Worm (Caenorhabditis elegans): ENCODE data around the gene spig-7.

Gene spig-7

ce11 chrV:1467444-1467843 lies 27.1 kb upstream of the spig-7 start, which contains the start of gene gid-8:
gid-8 (plus strand) TSS chrV:1467744.
- TF ChIP-seq unc-62 (GFP tag; optimal IDR thresholded peaks at IDR 0.05 in 1 of 2) (no peak), unc-62 (tag; optimal IDR thresholded peaks at IDR 0.05) (no peak), F10B5.3 (tag; optimal IDR thresholded peaks at IDR 0.05) (no peak), lsy-2 (tag; optimal IDR thresholded peaks at IDR 0.05) (no peak), ceh-32 (tag; optimal IDR thresholded peaks at IDR 0.05; ENCODE audit: poor library complexity) (no peak), hlh-30 (tag; optimal IDR thresholded peaks at IDR 0.05; ENCODE audit: insufficient read depth) (no peak), daf-19 (GFP tag; conservative IDR thresholded peaks at IDR 0.05) (no peak), nhr-10 (tag; optimal IDR thresholded peaks at IDR 0.05) (no peak), mep-1 (tag; optimal IDR thresholded peaks at IDR 0.05) (no peak), fkh-10 (GFP tag; optimal IDR thresholded peaks at IDR 0.05) (no peak), ZK546.5 (tag; optimal IDR thresholded peaks at IDR 0.05) (no peak), zfp-2 (tag; optimal IDR thresholded peaks at IDR 0.05) (no peak)

DNA sequence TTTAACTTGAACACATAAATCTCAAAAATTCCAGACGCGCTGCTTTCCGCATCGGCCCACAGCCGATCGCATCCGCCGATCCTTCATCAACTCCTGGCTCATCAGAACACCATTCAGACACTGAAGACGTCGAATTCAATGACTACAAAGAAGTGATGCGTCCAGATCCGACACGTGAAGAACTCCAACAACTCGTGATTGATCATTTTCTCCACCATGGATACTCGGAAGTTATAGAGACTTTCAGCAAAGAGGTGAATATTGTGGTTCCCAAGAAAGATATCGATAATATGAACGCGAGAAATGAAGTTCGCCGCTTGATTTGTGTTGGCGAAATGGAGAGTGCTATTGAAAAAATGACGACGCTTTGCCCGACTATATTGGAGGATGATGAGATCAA lies 25.7 kb upstream of the spig-7 start:
- TF ChIP-seq aha-1 (tag) (peak; percentile 91), ceh-82 (tag; optimal IDR thresholded peaks at IDR 0.05) (no peak), pha-4 (GFP tag; IDR thresholded peaks at IDR 0.05) (no peak), pha-4 (tag; optimal IDR thresholded peaks at IDR 0.05) (no peak), nhr-28 (tag; optimal IDR thresholded peaks at IDR 0.05) (no peak)

ce11 chrV:1471078-1471969 lies 23.2 kb upstream of the spig-7 start:
- TF ChIP-seq D1046.2 (GFP tag; IDR thresholded peaks at IDR 0.05): no peak
- TF ChIP-seq zfp-2 (tag; optimal IDR thresholded peaks at IDR 0.05): no peak
- no peak for TF ChIP-seq nhr-102 (tag; optimal IDR thresholded peaks at IDR 0.05)
- no peak for TF ChIP-seq cey-2 (tag; optimal IDR thresholded peaks at IDR 0.05; ENCODE audit: borderline replicate concordance, insufficient read depth)
- TF ChIP-seq nhr-42 (GFP tag; IDR thresholded peaks at IDR 0.05): no peak
- TF ChIP-seq spr-1 (tag; optimal IDR thresholded peaks at IDR 0.05): no peak
- TF ChIP-seq dmd-8 (GFP tag; IDR thresholded peaks at IDR 0.05): no peak
- TF ChIP-seq pqm-1 (tag; optimal IDR thresholded peaks at IDR 0.05): no peak
- no peak for TF ChIP-seq ceh-62 (tag; optimal IDR thresholded peaks at IDR 0.05)
- no peak for TF ChIP-seq ceh-82 (tag; optimal IDR thresholded peaks at IDR 0.05)
- TF ChIP-seq rbr-2 (tag; optimal IDR thresholded peaks at IDR 0.05): peak; percentile 7
- no peak for TF ChIP-seq ZK546.5 (tag; optimal IDR thresholded peaks at IDR 0.05)
- no peak for TF ChIP-seq unc-39 (tag; optimal IDR thresholded peaks at IDR 0.05)
- no peak for TF ChIP-seq madf-5 (GFP tag; IDR thresholded peaks at IDR 0.05)
- no peak for TF ChIP-seq Y75B8A.6 (GFP tag; IDR thresholded peaks at IDR 0.05)
- no peak for TF ChIP-seq duxl-1 (tag; optimal IDR thresholded peaks at IDR 0.05; ENCODE audit: poor library complexity)
- no peak for TF ChIP-seq R02D3.7 (tag; optimal IDR thresholded peaks at IDR 0.05)
- no peak for TF ChIP-seq ces-1 (GFP tag; optimal IDR thresholded peaks at IDR 0.05)
- TF ChIP-seq F26F4.8 (GFP tag; conservative IDR thresholded peaks at IDR 0.05): no peak
- no peak for TF ChIP-seq daf-16 (GFP tag; optimal IDR thresholded peaks at IDR 0.05)
- TF ChIP-seq daf-16 (tag; optimal IDR thresholded peaks at IDR 0.05): peak; percentile 61
- no peak for TF ChIP-seq nhr-25 (tag; optimal IDR thresholded peaks at IDR 0.05; ENCODE audit: borderline replicate concordance, insufficient read depth)
- TF ChIP-seq ctbp-1 (GFP tag; IDR thresholded peaks at IDR 0.05): 0 out of 2 replicates have a peak, but pooled peaks have one; percentile 16
- no peak for TF ChIP-seq F10B5.3 (tag; optimal IDR thresholded peaks at IDR 0.05)
- TF ChIP-seq zip-2 (tag; optimal IDR thresholded peaks at IDR 0.05): no peak
- TF ChIP-seq egl-27 (tag; optimal IDR thresholded peaks at IDR 0.05): no peak
- peak; percentile 47 for TF ChIP-seq unc-130 (GFP tag; optimal IDR thresholded peaks at IDR 0.05)
- TF ChIP-seq Y5F2A.4 (GFP tag; optimal IDR thresholded peaks at IDR 0.05): no peak
- no peak for TF ChIP-seq nhr-111 (GFP tag; optimal IDR thresholded peaks at IDR 0.05)
- TF ChIP-seq ztf-11 (tag; optimal IDR thresholded peaks at IDR 0.05): no peak
- peak; percentile 53 for TF ChIP-seq nhr-6 (tag; optimal IDR thresholded peaks at IDR 0.05)
- no peak for TF ChIP-seq ceh-44 (GFP tag; IDR thresholded peaks at IDR 0.05)
- TF ChIP-seq F37D6.2 (tag; optimal IDR thresholded peaks at IDR 0.05): peak; percentile 18
- TF ChIP-seq aly-2 (tag; optimal IDR thresholded peaks at IDR 0.05): no peak

All from whole organism, L4 larva.